Worm (Caenorhabditis elegans) whole organism, L2 larva: ENCODE results near the gene K02D3.1.
A peak's percentile ranks its signal among the peaks of the same experiment; 100 is the strongest.

ENCODE experiments used
- C34F6.9 ChIP-seq: fragments of 150-350 bp; optimal IDR thresholded peaks from 2 replicates; lab custom pipeline; 2014; ENCODE audit warnings: missing biosample characterization, missing genetic modification characterization
- F13H6.1 ChIP-seq: sonication (generic microtip); optimal IDR thresholded peaks from 2 replicates; lab custom pipeline; 2016; ENCODE audit warnings: missing genetic modification characterization, missing compliant biosample characterization
- R02D3.7 ChIP-seq: fragments of 150-350 bp; optimal IDR thresholded peaks from 2 replicates; lab custom pipeline; 2014; ENCODE audit warnings: missing biosample characterization, missing genetic modification characterization
- Y55F3AM.14 ChIP-seq: fragments of 200-800 bp; sonication (Bioruptor generic); optimal IDR thresholded peaks from 2 replicates; lab custom pipeline; 2018; ENCODE audit warnings: mild to moderate bottlenecking, missing genetic modification characterization, missing compliant biosample characterization
- alr-1 ChIP-seq: fragments of 150-350 bp; optimal IDR thresholded peaks from 2 replicates; lab custom pipeline; 2014; ENCODE audit warnings: missing biosample characterization, missing genetic modification characterization
- ama-1 ChIP-seq: fragments of 150-350 bp; optimal IDR thresholded peaks from 2 replicates; lab custom pipeline; 2018; ENCODE audit warnings: inconsistent platforms
- blmp-1 ChIP-seq: sonication (generic microtip); optimal IDR thresholded peaks from 2 replicates; lab custom pipeline; 2017; ENCODE audit warnings: missing genetic modification characterization, mild to moderate bottlenecking, missing compliant biosample characterization, antibody characterized with exemption, moderate library complexity; ENCODE audit not compliant: insufficient read depth
- ceh-16 ChIP-seq: fragments of 150-350 bp; optimal IDR thresholded peaks from 2 replicates; lab custom pipeline; 2014; ENCODE audit warnings: missing biosample characterization, missing genetic modification characterization
- crh-2 ChIP-seq: sonication (generic microtip); optimal IDR thresholded peaks from 2 replicates; lab custom pipeline; 2017; ENCODE audit warnings: missing biosample characterization, missing genetic modification characterization
- dmd-4 ChIP-seq: sonication (generic microtip); optimal IDR thresholded peaks from 2 replicates; lab custom pipeline; 2017; ENCODE audit warnings: missing biosample characterization, missing genetic modification characterization
- egl-27 ChIP-seq: sonication (generic microtip); optimal IDR thresholded peaks from 3 replicates; lab custom pipeline; 2017; ENCODE audit warnings: missing biosample characterization, missing genetic modification reagents, missing genetic modification characterization
- elt-1 ChIP-seq: fragments of 150-350 bp; optimal IDR thresholded peaks from 2 replicates; lab custom pipeline; 2014; ENCODE audit warnings: missing biosample characterization, missing genetic modification characterization
- fos-1 ChIP-seq: fragments of 150-350 bp; optimal IDR thresholded peaks from 2 replicates; lab custom pipeline; 2014; ENCODE audit warnings: missing biosample characterization, missing genetic modification characterization
- gmeb-1 ChIP-seq: fragments of 150-350 bp; optimal IDR thresholded peaks from 2 replicates; lab custom pipeline; 2014; ENCODE audit warnings: missing biosample characterization, missing genetic modification characterization
- lin-11 ChIP-seq: fragments of 150-350 bp; sonication (generic microtip); optimal IDR thresholded peaks from 2 replicates; lab custom pipeline; 2014; ENCODE audit warnings: missing biosample characterization, missing genetic modification characterization, inconsistent platforms, mixed read lengths
- lsy-2 ChIP-seq, 2 experiments: fragments of 150-350 bp in 1 of 2; sonication (generic microtip) in 1 of 2; optimal IDR thresholded peaks; 2 replicates each; lab custom pipeline; 2014 to 2017; ENCODE audit warnings: missing biosample characterization in 2 of 2, missing genetic modification characterization in 2 of 2
- mab-5 ChIP-seq: fragments of 150-350 bp; optimal IDR thresholded peaks from 2 replicates; lab custom pipeline; 2014; ENCODE audit warnings: missing biosample characterization, missing genetic modification characterization
- mbf-1 ChIP-seq: sonication (generic microtip); optimal IDR thresholded peaks from 2 replicates; lab custom pipeline; 2017; ENCODE audit warnings: missing biosample characterization, missing genetic modification characterization
- mdl-1 ChIP-seq, 2 experiments: fragments of 150-350 bp in 1 of 2; sonication (generic microtip) in 1 of 2; optimal IDR thresholded peaks; 2 replicates each; lab custom pipeline; 2017; ENCODE audit warnings: missing biosample characterization in 2 of 2, missing genetic modification characterization in 2 of 2
- nhr-10 ChIP-seq: sonication (generic microtip); optimal IDR thresholded peaks from 2 replicates; lab custom pipeline; 2017; ENCODE audit warnings: missing biosample characterization, missing genetic modification characterization
- nhr-129 ChIP-seq: fragments of 150-350 bp; optimal IDR thresholded peaks from 2 replicates; lab custom pipeline; 2014; ENCODE audit warnings: missing biosample characterization, missing genetic modification characterization
- nhr-21 ChIP-seq: fragments of 150-350 bp; optimal IDR thresholded peaks from 2 replicates; lab custom pipeline; 2014; ENCODE audit warnings: missing biosample characterization, missing genetic modification characterization
- nhr-23 ChIP-seq: fragments of 150-350 bp; optimal IDR thresholded peaks from 2 replicates; lab custom pipeline; 2014; ENCODE audit warnings: missing biosample characterization, missing genetic modification reagents, missing genetic modification characterization
- nhr-25 ChIP-seq: fragments of 150-350 bp; sonication (generic microtip); optimal IDR thresholded peaks from 3 replicates; lab custom pipeline; 2014; ENCODE audit warnings: missing biosample characterization, missing genetic modification characterization
- nhr-6 ChIP-seq: fragments of 150-350 bp; optimal IDR thresholded peaks from 2 replicates; lab custom pipeline; 2014; ENCODE audit warnings: missing biosample characterization, missing genetic modification characterization
- nhr-77 ChIP-seq: fragments of 150-350 bp; optimal IDR thresholded peaks from 2 replicates; lab custom pipeline; 2014; ENCODE audit warnings: missing biosample characterization, missing genetic modification characterization
- peb-1 ChIP-seq: fragments of 150-350 bp; optimal IDR thresholded peaks from 2 replicates; lab custom pipeline; 2014; ENCODE audit warnings: missing biosample characterization, missing genetic modification characterization
- sem-4 ChIP-seq: fragments of 150-350 bp; optimal IDR thresholded peaks from 2 replicates; lab custom pipeline; 2014; ENCODE audit warnings: missing biosample characterization, missing genetic modification reagents, missing genetic modification characterization
- sma-3 ChIP-seq: sonication (generic microtip); optimal IDR thresholded peaks from 2 replicates; lab custom pipeline; 2016; ENCODE audit warnings: missing genetic modification reagents, missing genetic modification characterization, missing compliant biosample characterization
- sma-9 ChIP-seq, 2 experiments: fragments of 150-350 bp in 1 of 2; sonication (generic microtip) in 1 of 2; optimal IDR thresholded peaks; 2 replicates each; lab custom pipeline; 2014 to 2016; ENCODE audit warnings: missing genetic modification characterization in 2 of 2, mild to moderate bottlenecking in 1 of 2, missing biosample characterization in 1 of 2, missing compliant biosample characterization in 1 of 2, missing genetic modification reagents in 1 of 2, moderate library complexity in 1 of 2
- unc-39 ChIP-seq: fragments of 150-350 bp; optimal IDR thresholded peaks from 2 replicates; lab custom pipeline; 2014; ENCODE audit warnings: missing biosample characterization, missing genetic modification characterization
- unc-55 ChIP-seq: fragments of 150-350 bp; sonication (generic microtip); optimal IDR thresholded peaks from 3 replicates; lab custom pipeline; 2014; ENCODE audit warnings: missing biosample characterization, missing genetic modification reagents, missing genetic modification characterization
- unc-62 ChIP-seq: fragments of 150-350 bp; optimal IDR thresholded peaks from 2 replicates; lab custom pipeline; 2014; ENCODE audit warnings: missing biosample characterization, missing genetic modification reagents, missing genetic modification characterization
- zag-1 ChIP-seq: fragments of 150-350 bp; optimal IDR thresholded peaks from 2 replicates; lab custom pipeline; 2014; ENCODE audit warnings: missing biosample characterization, missing genetic modification characterization
- ztf-1 ChIP-seq: fragments of 200-800 bp; sonication (Bioruptor generic); conservative IDR thresholded peaks from 2 replicates; pipeline ENCODE4 v1.3.6; 2022; ENCODE audit warnings: missing genetic modification characterization, missing compliant biosample characterization

Gene K02D3.1

ce11 chrX:13739125-13739820 lies 32.6 kb downstream of the K02D3.1 start (continued):
- TF ChIP-seq Y55F3AM.14: peak; percentile 83
- TF ChIP-seq, all 48 proteins: peak for 12

DNA sequence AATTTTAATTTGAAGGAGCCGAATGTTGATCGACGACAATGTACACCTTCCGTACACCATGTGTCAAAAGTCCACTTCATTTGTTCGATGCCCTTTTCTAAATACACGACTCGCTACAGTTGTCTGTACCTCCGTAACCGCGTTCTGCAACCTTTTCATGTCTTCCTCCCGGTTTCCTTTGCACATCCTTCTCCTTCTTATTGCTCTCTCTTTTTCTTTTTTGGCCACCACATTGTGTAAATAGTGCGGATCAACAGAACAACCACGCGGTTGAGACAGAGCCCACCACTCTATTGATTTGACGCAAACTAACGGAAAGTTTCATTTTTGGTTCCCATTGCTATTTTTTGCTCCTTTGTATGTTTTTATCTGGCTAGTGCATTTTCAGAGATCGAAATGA lies 36.7 kb downstream of the K02D3.1 start:
- TF ChIP-seq blmp-1 (tag; lab: Kevin White, UChicago) (no peak), F13H6.1 (tag; lab: Kevin White, UChicago) (peak; percentile 38), gmeb-1 (no peak), dmd-4 (tag; lab: Kevin White, UChicago) (no peak), ztf-1 (GFP tag; lab: Robert Waterston, UW) (no peak), nhr-129 (tag; lab: Kevin White, UChicago) (peak; percentile 36)

DNA sequence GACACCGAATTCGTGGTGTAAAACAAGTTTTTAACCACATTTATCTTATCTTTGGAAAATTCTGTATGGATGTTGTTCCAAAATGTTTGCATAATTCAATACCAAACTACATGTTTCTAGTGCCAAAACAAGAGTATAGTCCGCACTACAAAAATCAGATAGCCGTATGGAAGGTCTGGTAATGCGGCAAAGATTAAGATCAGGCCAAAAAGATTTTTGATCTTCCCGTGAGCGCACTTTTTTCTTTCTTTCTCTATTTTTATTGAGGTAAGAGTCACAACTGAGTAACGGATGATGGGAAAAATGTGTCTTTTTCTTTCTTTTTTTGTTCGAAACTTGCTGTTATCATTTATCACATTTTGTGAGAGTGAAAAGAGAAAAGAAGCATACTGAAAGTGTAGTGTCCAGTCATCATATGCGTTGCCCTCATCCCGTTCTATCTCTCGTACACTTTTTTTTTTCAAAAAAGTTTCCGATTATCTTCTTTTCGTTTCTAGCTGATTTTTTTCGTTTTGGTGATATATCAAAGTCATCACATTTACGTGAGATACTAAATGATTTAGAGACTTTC lies 37.9 kb downstream of the K02D3.1 start:
- no peak for TF ChIP-seq Y55F3AM.14
- peak; percentile 2 for TF ChIP-seq gmeb-1
- TF ChIP-seq blmp-1 (tag; lab: Kevin White, UChicago): peak; percentile 85
- no peak for TF ChIP-seq lin-11
- TF ChIP-seq nhr-21 (tag; lab: Kevin White, UChicago): peak; percentile 60
- peak; percentile 39 for TF ChIP-seq crh-2 (tag; lab: Kevin White, UChicago)
- peak; percentile 51 for TF ChIP-seq elt-1
- peak; percentile 55 for TF ChIP-seq nhr-129 (tag; lab: Kevin White, UChicago)
- TF ChIP-seq nhr-6: peak; percentile 7
- TF ChIP-seq nhr-10 (tag; lab: Kevin White, UChicago): no peak
- TF ChIP-seq sem-4 (tag; lab: Kevin White, UChicago): no peak
- TF ChIP-seq fos-1 (tag; lab: Kevin White, UChicago): peak; percentile 78
- peak; percentile 77 for TF ChIP-seq nhr-23 (tag; lab: Kevin White, UChicago)
- peak; percentile 9 for TF ChIP-seq mab-5 (tag; lab: Kevin White, UChicago)
- peak; percentile 72 for TF ChIP-seq sma-9 (GFP tag; optimal IDR thresholded peaks at IDR 0.05; lab: Kevin White, UChicago)
- TF ChIP-seq sma-9 (tag; optimal IDR thresholded peaks at IDR 0.05; lab: Kevin White, UChicago): no peak
- peak in 1 of 2 experiments; percentile 14 for TF ChIP-seq lsy-2 (tag; optimal IDR thresholded peaks at IDR 0.05; lab: Kevin White, UChicago)
- TF ChIP-seq nhr-25: peak; percentile 23
- TF ChIP-seq R02D3.7 (tag; lab: Kevin White, UChicago): no peak
- TF ChIP-seq ztf-1 (GFP tag; lab: Robert Waterston, UW): no peak
- TF ChIP-seq F13H6.1 (tag; lab: Kevin White, UChicago): peak; percentile 67
- TF ChIP-seq sma-3: peak; percentile 38
- TF ChIP-seq C34F6.9 (tag; lab: Kevin White, UChicago): peak; percentile 43
- TF ChIP-seq alr-1 (tag; lab: Kevin White, UChicago): no peak

DNA sequence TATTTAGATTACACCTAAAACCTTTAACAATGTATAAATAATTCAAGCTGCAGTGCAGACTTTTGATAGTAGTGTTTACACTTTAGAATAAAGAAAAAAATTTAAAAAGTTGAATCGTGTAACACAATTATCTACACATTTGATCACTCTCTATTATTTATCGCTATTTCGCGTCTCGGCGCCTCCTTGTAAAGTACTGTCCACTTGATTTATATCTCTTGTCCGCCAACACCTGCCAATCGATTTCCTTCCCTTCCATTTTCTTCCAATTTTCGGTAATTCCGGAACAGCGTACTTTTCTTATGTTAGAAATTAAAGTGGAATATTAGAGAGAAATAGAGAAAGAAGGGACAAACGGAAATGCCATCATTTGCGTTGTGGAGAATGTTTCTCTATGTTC lies 38.9 kb downstream of the K02D3.1 start:
- peak; percentile 6 for TF ChIP-seq unc-55 (GFP tag; lab: Kevin White, UChicago)
- TF ChIP-seq nhr-21 (tag; lab: Kevin White, UChicago): no peak
- no peak for TF ChIP-seq ama-1 (lab: Kevin White, UChicago)
- TF ChIP-seq nhr-129 (tag; lab: Kevin White, UChicago): no peak
- TF ChIP-seq unc-39: no peak
- peak; percentile 20 for TF ChIP-seq blmp-1 (tag; lab: Kevin White, UChicago)
- no peak for TF ChIP-seq F13H6.1 (tag; lab: Kevin White, UChicago)
- no peak for TF ChIP-seq unc-62
- TF ChIP-seq nhr-77 (tag; lab: Kevin White, UChicago): no peak
- no peak for TF ChIP-seq alr-1 (tag; lab: Kevin White, UChicago)
- TF ChIP-seq nhr-25: peak; percentile 13
- no peak for TF ChIP-seq zag-1 (tag; lab: Kevin White, UChicago)
- peak; percentile 72 for TF ChIP-seq sem-4 (tag; lab: Kevin White, UChicago)
- TF ChIP-seq sma-9 (GFP tag; optimal IDR thresholded peaks at IDR 0.05; lab: Kevin White, UChicago): peak; percentile 47
- no peak for TF ChIP-seq sma-9 (tag; optimal IDR thresholded peaks at IDR 0.05; lab: Kevin White, UChicago)
- no peak for TF ChIP-seq crh-2 (tag; lab: Kevin White, UChicago)
- no peak for TF ChIP-seq fos-1 (tag; lab: Kevin White, UChicago)
- no peak for TF ChIP-seq gmeb-1
- TF ChIP-seq mdl-1 (tag; optimal IDR thresholded peaks at IDR 0.05; lab: Kevin White, UChicago): no peak
- TF ChIP-seq egl-27: no peak
- TF ChIP-seq peb-1 (tag; lab: Kevin White, UChicago): no peak
- no peak for TF ChIP-seq mbf-1 (tag; lab: Kevin White, UChicago)
- no peak for TF ChIP-seq lsy-2 (tag; optimal IDR thresholded peaks at IDR 0.05; lab: Kevin White, UChicago)
- peak; percentile 79 for TF ChIP-seq ceh-16 (tag; lab: Kevin White, UChicago)
- no peak for TF ChIP-seq dmd-4 (tag; lab: Kevin White, UChicago)
